Fruit fly (Drosophila melanogaster) whole organism, embryonic: ENCODE results near the gene CG8562.

Experiments
- CG1024 ChIP-seq: fragments of 200-800 bp; sonication (Bioruptor generic); IDR thresholded peaks from 2 replicates; pipeline ENCODE4 v1.3.6; 2022; ENCODE audit warnings: missing biosample characterization, missing genetic modification characterization
- CG10321 ChIP-seq: fragments of 200-800 bp; sonication (Bioruptor generic); IDR thresholded peaks from 2 replicates; pipeline ENCODE4 v1.3.6; 2022; ENCODE audit warnings: missing biosample characterization, missing genetic modification characterization
- CG10979 ChIP-seq: fragments of 200-800 bp; sonication (Bioruptor generic); optimal IDR thresholded peaks from 2 replicates; lab custom pipeline; 2018; ENCODE audit warnings: missing biosample characterization, mild to moderate bottlenecking, missing genetic modification characterization, moderate library complexity
- CG11398 ChIP-seq: fragments of 200-800 bp; sonication (Bioruptor generic); optimal IDR thresholded peaks from 2 replicates; lab custom pipeline; 2016; ENCODE audit warnings: missing biosample characterization, missing genetic modification characterization
- CG12942 ChIP-seq: fragments of 200-800 bp; sonication (Bioruptor generic); optimal IDR thresholded peaks from 3 replicates; lab custom pipeline; 2016; ENCODE audit warnings: missing biosample characterization, missing genetic modification characterization
- CG14965 ChIP-seq: fragments of 200-800 bp; sonication (Bioruptor generic); optimal IDR thresholded peaks from 2 replicates; lab custom pipeline; 2016; ENCODE audit warnings: missing biosample characterization, missing genetic modification characterization, borderline replicate concordance
- CG17802 ChIP-seq: fragments of 200-800 bp; sonication (Bioruptor generic); optimal IDR thresholded peaks from 2 replicates; lab custom pipeline; 2018; ENCODE audit warnings: missing biosample characterization, mild to moderate bottlenecking, missing genetic modification characterization, moderate library complexity
- CG2116 ChIP-seq: fragments of 200-800 bp; sonication (Bioruptor generic); optimal IDR thresholded peaks from 3 replicates; lab custom pipeline; 2018; ENCODE audit warnings: missing biosample characterization, mild to moderate bottlenecking, missing genetic modification characterization
- CG3065 ChIP-seq: fragments of 200-800 bp; sonication (Bioruptor generic); optimal IDR thresholded peaks from 2 replicates; lab custom pipeline; 2016; ENCODE audit warnings: missing biosample characterization, missing genetic modification characterization
- CG32767 ChIP-seq: fragments of 200-800 bp; sonication (Bioruptor generic); IDR thresholded peaks from 2 replicates; pipeline ENCODE4 v1.3.6; 2022; ENCODE audit warnings: missing biosample characterization, missing genetic modification characterization
- CG34376 ChIP-seq: fragments of 200-800 bp; sonication (Bioruptor generic); optimal IDR thresholded peaks from 2 replicates; lab custom pipeline; 2018; ENCODE audit warnings: missing biosample characterization, mild to moderate bottlenecking, missing genetic modification characterization
- CG34422 ChIP-seq: fragments of 200-800 bp; sonication (Bioruptor generic); IDR thresholded peaks from 3 replicates; pipeline ENCODE4 v1.3.6; 2022; ENCODE audit warnings: missing biosample characterization, missing genetic modification characterization
- CG6254 ChIP-seq: fragments of 200-800 bp; sonication (Bioruptor generic); optimal IDR thresholded peaks from 3 replicates; lab custom pipeline; 2017; ENCODE audit warnings: mild to moderate bottlenecking, missing biosample characterization, missing genetic modification reagents, missing genetic modification characterization
- CG7271 ChIP-seq: fragments of 200-800 bp; sonication (Bioruptor generic); optimal IDR thresholded peaks from 2 replicates; lab custom pipeline; 2018; ENCODE audit warnings: missing biosample characterization, mild to moderate bottlenecking, missing genetic modification characterization, moderate library complexity
- CG7556 ChIP-seq: fragments of 200-800 bp; sonication (Bioruptor generic); optimal IDR thresholded peaks from 2 replicates; lab custom pipeline; 2017; ENCODE audit warnings: missing biosample characterization, mild to moderate bottlenecking, missing genetic modification characterization
- CG8359 ChIP-seq: fragments of 200-800 bp; sonication (Bioruptor generic); optimal IDR thresholded peaks from 2 replicates; lab custom pipeline; 2017; ENCODE audit warnings: missing biosample characterization, mild to moderate bottlenecking, missing genetic modification characterization, borderline replicate concordance
- CG9437 ChIP-seq: fragments of 200-800 bp; sonication (Bioruptor generic); optimal IDR thresholded peaks from 2 replicates; lab custom pipeline; 2018; ENCODE audit warnings: missing biosample characterization, mild to moderate bottlenecking, missing genetic modification characterization
- Deaf1 ChIP-seq: fragments of 200-800 bp; optimal IDR thresholded peaks from 3 replicates; lab custom pipeline; 2019; ENCODE audit warnings: missing biosample characterization, mild to moderate bottlenecking, missing genetic modification characterization, moderate library complexity
- Dll ChIP-seq: fragments of 200-800 bp; sonication (Bioruptor generic); IDR thresholded peaks from 4 replicates; pipeline ENCODE4 v1.3.6; 2022; ENCODE audit warnings: missing biosample characterization, missing genetic modification characterization; ENCODE audit not compliant: partially characterized antibody
- GATAe ChIP-seq: fragments of 200-800 bp; sonication (Bioruptor generic); conservative IDR thresholded peaks from 2 replicates; pipeline ENCODE4 v1.3.6; 2022; ENCODE audit warnings: missing biosample characterization, missing genetic modification characterization
- Gsc ChIP-seq: fragments of 200-800 bp; sonication (Bioruptor generic); IDR thresholded peaks from 2 replicates; pipeline ENCODE4 v1.3.6; 2022; ENCODE audit warnings: missing biosample characterization, missing genetic modification characterization
- H2.0 ChIP-seq: fragments of 200-800 bp; sonication (Bioruptor generic); IDR thresholded peaks from 2 replicates; pipeline ENCODE4 v1.3.6; 2022; ENCODE audit warnings: missing biosample characterization, missing genetic modification characterization
- MBD-R2 ChIP-seq: fragments of 200-800 bp; sonication (Bioruptor generic); IDR thresholded peaks from 2 replicates; pipeline ENCODE4 v1.3.6; 2022; ENCODE audit warnings: missing biosample characterization, missing genetic modification characterization
- Max ChIP-seq: fragments of 200-800 bp; sonication (Bioruptor generic); optimal IDR thresholded peaks from 2 replicates; lab custom pipeline; 2016; ENCODE audit warnings: missing biosample characterization, mild to moderate bottlenecking, missing genetic modification characterization
- Nf-YA ChIP-seq: fragments of 200-800 bp; sonication (Bioruptor generic); IDR thresholded peaks from 2 replicates; pipeline ENCODE4 v1.3.6; 2022; ENCODE audit warnings: missing biosample characterization, missing genetic modification characterization
- Oli ChIP-seq: fragments of 200-800 bp; sonication (Bioruptor generic); optimal IDR thresholded peaks from 2 replicates; lab custom pipeline; 2018; ENCODE audit warnings: missing biosample characterization, mild to moderate bottlenecking, missing genetic modification characterization, moderate library complexity
- Opbp ChIP-seq: fragments of 200-800 bp; sonication (Bioruptor generic); IDR thresholded peaks from 3 replicates; pipeline ENCODE4 v1.3.6; 2022; ENCODE audit warnings: missing biosample characterization, missing genetic modification characterization; ENCODE audit not compliant: partially characterized antibody
- Optix ChIP-seq: fragments of 200-800 bp; sonication (Bioruptor generic); IDR thresholded peaks from 3 replicates; pipeline ENCODE4 v1.3.6; 2022; ENCODE audit warnings: missing biosample characterization, missing genetic modification characterization
- Sry-β ChIP-seq: fragments of 200-800 bp; sonication (Bioruptor generic); optimal IDR thresholded peaks from 2 replicates; lab custom pipeline; 2018; ENCODE audit warnings: missing biosample characterization, mild to moderate bottlenecking, missing genetic modification characterization, moderate library complexity
- crp ChIP-seq, 2 experiments: fragments of 200-800 bp; sonication (Bioruptor generic); optimal IDR thresholded peaks; 2 replicates in 1 of 2; 3 replicates in 1 of 2; lab custom pipeline; 2017; ENCODE audit warnings: missing biosample characterization in 2 of 2, missing genetic modification characterization in 2 of 2, mild to moderate bottlenecking in 1 of 2, moderate library complexity in 1 of 2
- da ChIP-seq: fragments of 200-800 bp; sonication (Bioruptor generic); optimal IDR thresholded peaks from 2 replicates; lab custom pipeline; 2016; ENCODE audit warnings: missing biosample characterization, missing genetic modification characterization
- exex ChIP-seq: fragments of 200-800 bp; sonication (Bioruptor generic); optimal IDR thresholded peaks from 4 replicates; lab custom pipeline; 2018; ENCODE audit warnings: missing biosample characterization, mild to moderate bottlenecking, missing genetic modification characterization, moderate library complexity
- hb ChIP-seq: fragments of 200-800 bp; sonication (Bioruptor generic); IDR thresholded peaks from 3 replicates; pipeline ENCODE4 v1.3.6; 2022; ENCODE audit warnings: missing biosample characterization, missing genetic modification characterization; ENCODE audit not compliant: partially characterized antibody
- kni ChIP-seq: fragments of 200-800 bp; sonication (Bioruptor generic); optimal IDR thresholded peaks from 3 replicates; lab custom pipeline; 2017; ENCODE audit warnings: mild to moderate bottlenecking, missing biosample characterization, missing genetic modification reagents, missing genetic modification characterization
- lola ChIP-seq, 3 experiments: fragments of >200 bp in 2 of 3; fragments of 200-800 bp in 1 of 3; sonication (Bioruptor generic) in 1 of 3; optimal IDR thresholded peaks; 2 replicates each; lab custom pipeline; 2017 to 2019; ENCODE audit warnings: missing biosample characterization in 3 of 3, missing genetic modification characterization in 3 of 3, mild to moderate bottlenecking in 1 of 3, moderate library complexity in 1 of 3
- luna ChIP-seq: fragments of 200-800 bp; sonication (Bioruptor generic); optimal IDR thresholded peaks from 2 replicates; lab custom pipeline; 2016; ENCODE audit warnings: missing biosample characterization, missing genetic modification characterization
- pros ChIP-seq: fragments of 200-800 bp; sonication (Bioruptor generic); optimal IDR thresholded peaks from 3 replicates; lab custom pipeline; 2019; ENCODE audit warnings: missing biosample characterization, mild to moderate bottlenecking, missing genetic modification characterization, moderate library complexity
- run ChIP-seq: fragments of 200-800 bp; sonication (Bioruptor generic); optimal IDR thresholded peaks from 3 replicates; lab custom pipeline; 2018; ENCODE audit warnings: missing biosample characterization, mild to moderate bottlenecking, missing genetic modification characterization
- scrt ChIP-seq: fragments of 200-800 bp; sonication (Bioruptor generic); optimal IDR thresholded peaks from 2 replicates; lab custom pipeline; 2018; ENCODE audit warnings: missing biosample characterization, mild to moderate bottlenecking, missing genetic modification characterization, moderate library complexity
- sd ChIP-seq: fragments of 200-800 bp; sonication (Bioruptor generic); optimal IDR thresholded peaks from 3 replicates; lab custom pipeline; 2018; ENCODE audit warnings: missing biosample characterization, mild to moderate bottlenecking, missing genetic modification characterization, moderate library complexity
- sens-2 ChIP-seq: fragments of 200-800 bp; sonication (Bioruptor generic); IDR thresholded peaks from 2 replicates; pipeline ENCODE4 v1.3.6; 2022; ENCODE audit warnings: missing biosample characterization, missing genetic modification characterization
- seq ChIP-seq: fragments of 200-800 bp; sonication (Bioruptor generic); IDR thresholded peaks from 2 replicates; pipeline ENCODE4 v1.3.6; 2022; ENCODE audit warnings: missing biosample characterization, missing genetic modification characterization
- sug ChIP-seq: fragments of 200-800 bp; optimal IDR thresholded peaks from 2 replicates; lab custom pipeline; 2019; ENCODE audit warnings: missing biosample characterization, mild to moderate bottlenecking, missing genetic modification characterization, moderate library complexity
- tio ChIP-seq: fragments of 200-800 bp; sonication (Bioruptor generic); optimal IDR thresholded peaks from 2 replicates; lab custom pipeline; 2017; ENCODE audit warnings: missing biosample characterization, missing genetic modification characterization, inconsistent platforms
- twi ChIP-seq: fragments of 200-800 bp; optimal IDR thresholded peaks from 2 replicates; lab custom pipeline; 2019; ENCODE audit warnings: missing biosample characterization, mild to moderate bottlenecking, missing genetic modification characterization, moderate library complexity
- unpg ChIP-seq: fragments of 200-800 bp; sonication (Bioruptor generic); optimal IDR thresholded peaks from 3 replicates; lab custom pipeline; 2018; ENCODE audit warnings: missing biosample characterization, mild to moderate bottlenecking, missing genetic modification characterization, moderate library complexity
- z ChIP-seq: fragments of 200-800 bp; sonication (Bioruptor generic); IDR thresholded peaks from 3 replicates; pipeline ENCODE4 v1.3.6; 2022; ENCODE audit warnings: missing biosample characterization, missing genetic modification characterization
- zf30C ChIP-seq: fragments of 200-800 bp; sonication (Bioruptor generic); optimal IDR thresholded peaks from 3 replicates; lab custom pipeline; 2018; ENCODE audit warnings: missing biosample characterization, mild to moderate bottlenecking, missing genetic modification characterization
- zfh1 ChIP-seq: fragments of 200-800 bp; sonication (Bioruptor generic); IDR thresholded peaks from 3 replicates; pipeline ENCODE4 v1.3.6; 2022; ENCODE audit warnings: missing biosample characterization, missing genetic modification characterization

CG8562 gene

DNA sequence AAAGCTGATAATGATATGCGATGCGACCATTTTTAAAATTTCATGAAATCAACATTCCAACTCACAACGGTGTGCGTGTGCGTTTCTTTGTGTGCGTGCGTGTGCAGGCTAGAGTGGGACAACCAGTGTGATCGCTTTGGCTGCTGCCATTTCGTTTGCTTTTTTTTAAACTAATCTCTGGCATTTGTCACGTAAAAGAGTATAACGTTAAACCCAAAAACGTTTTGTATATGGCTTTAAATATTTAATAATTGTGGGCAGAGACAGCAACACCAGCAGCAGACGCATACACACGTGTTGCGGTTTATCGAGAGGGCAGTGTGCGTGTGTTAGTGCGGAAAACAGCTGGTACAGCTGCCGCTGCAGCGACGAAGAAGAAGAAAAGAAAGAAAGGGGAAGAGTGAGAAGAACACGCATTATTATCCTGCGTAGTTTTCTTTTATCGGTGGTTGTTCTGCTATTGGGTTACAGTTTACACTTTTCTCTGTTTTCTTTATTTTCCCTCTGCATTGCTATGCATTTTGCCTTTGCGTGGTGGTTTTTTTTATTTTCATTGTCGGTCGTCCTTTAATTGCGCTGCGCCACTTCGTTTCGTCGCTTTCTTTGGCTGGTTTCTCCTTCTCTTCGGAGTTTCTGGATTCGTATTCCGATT lies 27.7 kb upstream of the CG8562 start (continued):
- peak; percentile 36 to 83 for TF ChIP-seq crp (GFP tag; optimal IDR thresholded peaks at IDR 0.05; lab: Kevin White, UChicago)
- TF ChIP-seq CG8359, result no peak
- no peak for TF ChIP-seq CG1024 (GFP tag; lab: Robert Waterston, UW)
- peak; percentile 98 for TF ChIP-seq pros (GFP tag; lab: Kevin White, UChicago)
- no peak for TF ChIP-seq tio
- TF ChIP-seq CG7556, result no peak
- TF ChIP-seq unpg (GFP tag; lab: Kevin White, UChicago), result no peak
- no peak for TF ChIP-seq CG7271 (tag; lab: Kevin White, UChicago)
- no peak for TF ChIP-seq seq (GFP tag; lab: Robert Waterston, UW)
- TF ChIP-seq scrt (GFP tag; lab: Kevin White, UChicago), result peak; percentile 64
- no peak for TF ChIP-seq H2.0 (GFP tag; lab: Robert Waterston, UW)
- TF ChIP-seq Oli (tag; lab: Kevin White, UChicago), result no peak
- TF ChIP-seq CG3065 (GFP tag; lab: Kevin White, UChicago), result no peak
- TF ChIP-seq run, result peak; percentile 88
- no peak for TF ChIP-seq z
- TF ChIP-seq kni, result peak; percentile 44
- TF ChIP-seq exex, result peak; percentile 5
- no peak for TF ChIP-seq luna (GFP tag; lab: Kevin White, UChicago)
- TF ChIP-seq twi (tag; lab: Kevin White, UChicago), result peak; percentile 71
- no peak for TF ChIP-seq Optix (GFP tag; lab: Robert Waterston, UW)
- no peak for TF ChIP-seq zf30C
- peak; percentile 50; the same call in 1 of the 3 replicates for TF ChIP-seq CG34422 (GFP tag; lab: Robert Waterston, UW)
- TF ChIP-seq CG14965 (GFP tag; lab: Kevin White, UChicago), result no peak
- peak; percentile 31 for TF ChIP-seq CG2116 (GFP tag; lab: Kevin White, UChicago)
- TF ChIP-seq sd, result peak; percentile 99
- no peak for TF ChIP-seq CG6254 (GFP tag; lab: Kevin White, UChicago)
- no peak for TF ChIP-seq zfh1
- TF ChIP-seq Dll (GFP tag; lab: Robert Waterston, UW), result 0 out of 4 replicates have a peak, but pooled peaks have one; percentile 21
- peak; percentile 47 for TF ChIP-seq da (GFP tag; lab: Kevin White, UChicago)
- no peak for TF ChIP-seq MBD-R2 (GFP tag; lab: Robert Waterston, UW)
- TF ChIP-seq CG11398 (GFP tag; lab: Kevin White, UChicago), result no peak
- TF ChIP-seq CG10321, result peak; percentile 96
- TF ChIP-seq sug (tag; lab: Kevin White, UChicago), result peak; percentile 1
- no peak for TF ChIP-seq sens-2
- TF ChIP-seq CG9437 (GFP tag; lab: Kevin White, UChicago), result peak; percentile 93
- TF ChIP-seq lola (GFP tag; optimal IDR thresholded peaks at IDR 0.05; lab: Kevin White, UChicago), result peak in 1 of 3 experiments; percentile 18
- TF ChIP-seq CG12942 (GFP tag; lab: Kevin White, UChicago), result no peak
- TF ChIP-seq Opbp (GFP tag; lab: Robert Waterston, UW), result 0 out of 3 replicates have a peak, but pooled peaks have one; percentile 4
- no peak for TF ChIP-seq Nf-YA (GFP tag; lab: Robert Waterston, UW)
- TF ChIP-seq CG17802 (tag; lab: Kevin White, UChicago), result no peak
- TF ChIP-seq CG32767 (GFP tag; lab: Robert Waterston, UW), result 0 out of 2 replicates have a peak, but pooled peaks have one; percentile 16
- TF ChIP-seq CG34376, result peak; percentile 7
- no peak for TF ChIP-seq Sry-β (GFP tag; lab: Kevin White, UChicago)
- peak; percentile 17 for TF ChIP-seq Max (GFP tag; lab: Kevin White, UChicago)
- TF ChIP-seq GATAe (GFP tag; lab: Robert Waterston, UW), result no peak
- peak; percentile 10 for TF ChIP-seq CG10979 (tag; lab: Kevin White, UChicago)
- TF ChIP-seq hb (GFP tag; lab: Robert Waterston, UW), result peak; percentile 20; the same call in 1 of the 3 replicates
- peak; percentile 29 for TF ChIP-seq Deaf1 (tag; lab: Kevin White, UChicago)
- TF ChIP-seq Gsc (GFP tag; lab: Robert Waterston, UW), result no peak
